Worm (Caenorhabditis elegans) whole organism, L3 larva: ENCODE results near the gene ani-1.

ENCODE experiments used
- ZK546.5 ChIP-seq: sonication (generic microtip); optimal IDR thresholded peaks from 2 replicates; lab custom pipeline; 2017; ENCODE audit warnings: missing biosample characterization, missing genetic modification characterization
- aly-2 ChIP-seq: fragments of 150-350 bp; optimal IDR thresholded peaks from 2 replicates; lab custom pipeline; 2014; ENCODE audit warnings: missing biosample characterization, missing genetic modification characterization
- ama-1 ChIP-seq: fragments of 150-350 bp; optimal IDR thresholded peaks from 2 replicates; lab custom pipeline; 2018
- fkh-10 ChIP-seq: sonication (generic microtip); optimal IDR thresholded peaks from 2 replicates; lab custom pipeline; 2017; ENCODE audit warnings: missing biosample characterization, missing genetic modification reagents, missing genetic modification characterization
- nhr-77 ChIP-seq: fragments of 150-350 bp; optimal IDR thresholded peaks from 2 replicates; lab custom pipeline; 2014; ENCODE audit warnings: missing biosample characterization, missing genetic modification characterization
- unc-39 ChIP-seq: sonication (generic microtip); optimal IDR thresholded peaks from 4 replicates; lab custom pipeline; 2017; ENCODE audit warnings: missing biosample characterization, missing genetic modification characterization
- unc-62 ChIP-seq: fragments of 150-350 bp; sonication (generic microtip); optimal IDR thresholded peaks from 4 replicates; lab custom pipeline; 2014; ENCODE audit warnings: missing biosample characterization, missing genetic modification reagents, missing genetic modification characterization
- ztf-4 ChIP-seq: fragments of 150-350 bp; optimal IDR thresholded peaks from 2 replicates; lab custom pipeline; 2014; ENCODE audit warnings: missing biosample characterization, missing genetic modification characterization

ce11 chrIII:12469800-12470199 lies 16.6 kb upstream of the ani-1 start:
- TF ChIP-seq fkh-10 (GFP tag; lab: Kevin White, UChicago) = no peak
- no peak for TF ChIP-seq unc-62
- TF ChIP-seq nhr-77 (tag; lab: Kevin White, UChicago) = no peak
- no peak for TF ChIP-seq aly-2 (tag; lab: Kevin White, UChicago)
- TF ChIP-seq ztf-4 (tag; lab: Kevin White, UChicago) = no peak
- no peak for TF ChIP-seq ZK546.5 (tag; lab: Kevin White, UChicago)
- no peak for TF ChIP-seq ama-1 (lab: Kevin White, UChicago)
- TF ChIP-seq unc-39 (tag; lab: Kevin White, UChicago) = no peak
